Worm (Caenorhabditis elegans) whole organism, late embryonic: Measurements from ENCODE around the gene F54D5.5.

Source experiments
- ceh-22 ChIP-seq: sonication (generic microtip); optimal IDR thresholded peaks from 2 replicates; lab custom pipeline; 2017; ENCODE audit warnings: missing biosample characterization, missing genetic modification characterization
- ceh-24 ChIP-seq: sonication (generic microtip); optimal IDR thresholded peaks from 2 replicates; lab custom pipeline; 2016; ENCODE audit warnings: mild to moderate bottlenecking, missing genetic modification characterization, missing compliant biosample characterization
- ceh-31 ChIP-seq: sonication (generic microtip); optimal IDR thresholded peaks from 2 replicates; lab custom pipeline; 2016; ENCODE audit warnings: missing genetic modification characterization, missing compliant biosample characterization
- lin-11 ChIP-seq: fragments of 200-800 bp; sonication (Bioruptor generic); optimal IDR thresholded peaks from 2 replicates; lab custom pipeline; 2018; ENCODE audit warnings: mild to moderate bottlenecking, missing genetic modification characterization, missing compliant biosample characterization
- syd-9 ChIP-seq: sonication (generic microtip); optimal IDR thresholded peaks from 2 replicates; lab custom pipeline; 2016; ENCODE audit warnings: mild to moderate bottlenecking, missing genetic modification characterization, moderate library complexity, missing compliant biosample characterization
- tbx-2 ChIP-seq: sonication (generic microtip); optimal IDR thresholded peaks from 2 replicates; lab custom pipeline; 2016; ENCODE audit warnings: missing genetic modification characterization, missing compliant biosample characterization

ce11 chrII:11614103-11614857 is 47.5 kb upstream of the F54D5.5 start:
- TF ChIP-seq lin-11 = no peak
- TF ChIP-seq ceh-24 = no peak
- no peak for TF ChIP-seq tbx-2 (tag; lab: Kevin White, UChicago)
- TF ChIP-seq syd-9 = no peak
- TF ChIP-seq ceh-22 = no peak
- no peak for TF ChIP-seq ceh-31 (tag; lab: Kevin White, UChicago)
